Fruit fly (Drosophila melanogaster) whole organism, embryonic: ENCODE measurements around the gene CG6785.

Experiments
- Bgb ChIP-seq: fragments of 200-800 bp; sonication (Bioruptor generic); IDR thresholded peaks from 2 replicates; pipeline ENCODE4 v1.3.6; 2022; ENCODE audit warnings: missing biosample characterization, missing genetic modification characterization; ENCODE audit not compliant: partially characterized antibody
- CG10543 ChIP-seq: fragments of 200-800 bp; sonication (Bioruptor generic); optimal IDR thresholded peaks from 3 replicates; lab custom pipeline; 2017; ENCODE audit warnings: missing biosample characterization, mild to moderate bottlenecking, missing genetic modification characterization, moderate library complexity
- CG14710 ChIP-seq: fragments of 200-800 bp; sonication (Bioruptor generic); optimal IDR thresholded peaks from 3 replicates; lab custom pipeline; 2019; ENCODE audit warnings: missing biosample characterization, mild to moderate bottlenecking, missing genetic modification characterization, moderate library complexity
- CG16863 ChIP-seq: fragments of 200-800 bp; sonication (Bioruptor generic); optimal IDR thresholded peaks from 3 replicates; lab custom pipeline; 2016; ENCODE audit warnings: missing biosample characterization, missing genetic modification characterization
- CG17612 ChIP-seq: fragments of 200-800 bp; sonication (Bioruptor generic); IDR thresholded peaks from 2 replicates; pipeline ENCODE4 v1.3.6; 2022; ENCODE audit warnings: missing biosample characterization, missing genetic modification characterization
- CG18619 ChIP-seq: fragments of 200-800 bp; sonication (Bioruptor generic); optimal IDR thresholded peaks from 3 replicates; lab custom pipeline; 2017; ENCODE audit warnings: missing biosample characterization, mild to moderate bottlenecking, missing genetic modification characterization
- CG31441 ChIP-seq: fragments of 200-800 bp; sonication (Bioruptor generic); IDR thresholded peaks from 2 replicates; pipeline ENCODE4 v1.3.6; 2022; ENCODE audit warnings: missing biosample characterization, missing genetic modification characterization
- CG42726 ChIP-seq: fragments of 200-800 bp; sonication (Bioruptor generic); IDR thresholded peaks from 2 replicates; pipeline ENCODE4 v1.3.6; 2022; ENCODE audit warnings: missing biosample characterization, missing genetic modification characterization; ENCODE audit not compliant: partially characterized antibody
- CG4617 ChIP-seq: fragments of 200-800 bp; sonication (Bioruptor generic); optimal IDR thresholded peaks from 3 replicates; lab custom pipeline; 2016; ENCODE audit warnings: missing biosample characterization, missing genetic modification characterization, borderline replicate concordance
- CG4707 ChIP-seq: fragments of 200-800 bp; sonication (Bioruptor generic); optimal IDR thresholded peaks from 2 replicates; lab custom pipeline; 2018; ENCODE audit warnings: missing biosample characterization, mild to moderate bottlenecking, missing genetic modification characterization, moderate library complexity
- CG6765 ChIP-seq: fragments of 200-800 bp; sonication (Bioruptor generic); optimal IDR thresholded peaks from 3 replicates; lab custom pipeline; 2017; ENCODE audit warnings: missing biosample characterization, mild to moderate bottlenecking, missing genetic modification characterization
- CG7556 ChIP-seq: fragments of 200-800 bp; sonication (Bioruptor generic); optimal IDR thresholded peaks from 2 replicates; lab custom pipeline; 2017; ENCODE audit warnings: missing biosample characterization, mild to moderate bottlenecking, missing genetic modification characterization
- CG8478 ChIP-seq: fragments of >200 bp; optimal IDR thresholded peaks from 2 replicates; lab custom pipeline; 2018
- CrebB ChIP-seq: fragments of 200-800 bp; sonication (Bioruptor generic); optimal IDR thresholded peaks from 3 replicates; lab custom pipeline; 2018; ENCODE audit warnings: missing biosample characterization, mild to moderate bottlenecking, missing genetic modification characterization
- Drgx ChIP-seq: fragments of 200-800 bp; sonication (Bioruptor generic); IDR thresholded peaks from 2 replicates; pipeline ENCODE4 v1.3.6; 2022; ENCODE audit warnings: missing biosample characterization, missing genetic modification characterization
- HLH4C ChIP-seq: fragments of 200-800 bp; sonication (Bioruptor generic); IDR thresholded peaks from 3 replicates; pipeline ENCODE4 v1.3.6; 2022; ENCODE audit warnings: missing biosample characterization, missing genetic modification characterization; ENCODE audit not compliant: partially characterized antibody
- NK7.1 ChIP-seq: fragments of 200-800 bp; sonication (Bioruptor generic); optimal IDR thresholded peaks from 3 replicates; lab custom pipeline; 2016; ENCODE audit warnings: missing biosample characterization, missing genetic modification characterization
- Nf-YB ChIP-seq: fragments of 200-800 bp; sonication (Bioruptor generic); optimal IDR thresholded peaks from 3 replicates; lab custom pipeline; 2019; ENCODE audit warnings: missing biosample characterization, mild to moderate bottlenecking, missing genetic modification characterization, moderate library complexity
- NfI ChIP-seq: fragments of 200-800 bp; sonication (Bioruptor generic); optimal IDR thresholded peaks from 3 replicates; lab custom pipeline; 2018; ENCODE audit warnings: missing biosample characterization, mild to moderate bottlenecking, missing genetic modification characterization, moderate library complexity
- Oaz ChIP-seq: fragments of 200-800 bp; sonication (Bioruptor generic); IDR thresholded peaks from 2 replicates; pipeline ENCODE4 v1.3.6; 2022; ENCODE audit warnings: missing biosample characterization, missing genetic modification characterization
- Opbp ChIP-seq: fragments of 200-800 bp; sonication (Bioruptor generic); IDR thresholded peaks from 3 replicates; pipeline ENCODE4 v1.3.6; 2022; ENCODE audit warnings: missing biosample characterization, missing genetic modification characterization; ENCODE audit not compliant: partially characterized antibody
- Six4 ChIP-seq: fragments of 200-800 bp; sonication (Bioruptor generic); optimal IDR thresholded peaks from 2 replicates; lab custom pipeline; 2016; ENCODE audit warnings: missing biosample characterization, missing genetic modification characterization
- Sry-δ ChIP-seq: fragments of 200-800 bp; sonication (Bioruptor generic); optimal IDR thresholded peaks from 2 replicates; lab custom pipeline; 2016; ENCODE audit warnings: missing biosample characterization, missing genetic modification characterization
- Xbp1 ChIP-seq: fragments of 200-800 bp; sonication (Bioruptor generic); optimal IDR thresholded peaks from 3 replicates; lab custom pipeline; 2016; ENCODE audit warnings: missing biosample characterization, mild to moderate bottlenecking, missing genetic modification characterization
- bowl ChIP-seq: fragments of 200-800 bp; sonication (Bioruptor generic); IDR thresholded peaks from 2 replicates; pipeline ENCODE4 v1.3.6; 2022; ENCODE audit warnings: missing biosample characterization, missing genetic modification characterization
- btn ChIP-seq: fragments of 200-800 bp; sonication (Bioruptor generic); optimal IDR thresholded peaks from 2 replicates; lab custom pipeline; 2016; ENCODE audit warnings: missing biosample characterization, missing genetic modification characterization
- chn ChIP-seq: fragments of 200-800 bp; sonication (Bioruptor generic); optimal IDR thresholded peaks from 2 replicates; lab custom pipeline; 2016; ENCODE audit warnings: missing biosample characterization, missing genetic modification characterization
- dimm ChIP-seq: fragments of 200-800 bp; sonication (Bioruptor generic); IDR thresholded peaks from 2 replicates; pipeline ENCODE4 v1.3.6; 2022; ENCODE audit warnings: missing biosample characterization, missing genetic modification characterization
- exex ChIP-seq: fragments of 200-800 bp; sonication (Bioruptor generic); optimal IDR thresholded peaks from 4 replicates; lab custom pipeline; 2018; ENCODE audit warnings: missing biosample characterization, mild to moderate bottlenecking, missing genetic modification characterization, moderate library complexity
- ftz-f1 ChIP-seq: fragments of 200-800 bp; sonication (Bioruptor generic); optimal IDR thresholded peaks from 2 replicates; lab custom pipeline; 2016; ENCODE audit warnings: missing biosample characterization, missing genetic modification characterization
- gsb-n ChIP-seq: fragments of 200-800 bp; sonication (Bioruptor generic); optimal IDR thresholded peaks from 3 replicates; lab custom pipeline; 2018; ENCODE audit warnings: missing biosample characterization, mild to moderate bottlenecking, missing genetic modification characterization
- h ChIP-seq: fragments of >200 bp; optimal IDR thresholded peaks from 2 replicates; lab custom pipeline; 2017
- her ChIP-seq: fragments of 200-800 bp; sonication (Bioruptor generic); optimal IDR thresholded peaks from 2 replicates; lab custom pipeline; 2016; ENCODE audit warnings: missing biosample characterization, missing genetic modification characterization
- inv ChIP-seq: fragments of 200-800 bp; sonication (Bioruptor generic); IDR thresholded peaks from 2 replicates; pipeline ENCODE4 v1.3.6; 2022; ENCODE audit warnings: missing biosample characterization, missing genetic modification characterization; ENCODE audit not compliant: partially characterized antibody
- klu ChIP-seq: fragments of 200-800 bp; sonication (Bioruptor generic); IDR thresholded peaks from 2 replicates; pipeline ENCODE4 v1.3.6; 2022; ENCODE audit warnings: missing biosample characterization, missing genetic modification characterization
- lbe ChIP-seq: fragments of 200-800 bp; sonication (Bioruptor generic); optimal IDR thresholded peaks from 2 replicates; lab custom pipeline; 2016; ENCODE audit warnings: missing biosample characterization, mild to moderate bottlenecking, missing genetic modification characterization
- lov ChIP-seq, 2 experiments: fragments of 200-800 bp in 1 of 2; fragments of >200 bp in 1 of 2; sonication (Bioruptor generic) in 1 of 2; IDR thresholded peaks in 1 of 2; optimal IDR thresholded peaks in 1 of 2; 2 replicates in 1 of 2; 3 replicates in 1 of 2; pipeline versions ENCODE4 v1.3.6 to Lab custom; 2017 to 2022; ENCODE audit warnings: missing biosample characterization in 1 of 2, missing genetic modification characterization in 1 of 2
- maf-S ChIP-seq: fragments of 200-800 bp; sonication (Bioruptor generic); optimal IDR thresholded peaks from 2 replicates; lab custom pipeline; 2016; ENCODE audit warnings: missing biosample characterization, missing genetic modification characterization
- nau ChIP-seq: fragments of 200-800 bp; sonication (Bioruptor generic); optimal IDR thresholded peaks from 3 replicates; lab custom pipeline; 2017; ENCODE audit warnings: missing biosample characterization, mild to moderate bottlenecking, missing genetic modification characterization, missing genetic modification reagents
- psq ChIP-seq: fragments of 200-800 bp; sonication (Bioruptor generic); optimal IDR thresholded peaks from 2 replicates; lab custom pipeline; 2017; ENCODE audit warnings: missing biosample characterization, missing genetic modification characterization
- ranshi ChIP-seq: fragments of 200-800 bp; sonication (Bioruptor generic); IDR thresholded peaks from 2 replicates; pipeline ENCODE4 v1.3.6; 2022; ENCODE audit warnings: missing biosample characterization, missing genetic modification characterization
- ro ChIP-seq: fragments of 200-800 bp; sonication (Bioruptor generic); IDR thresholded peaks from 2 replicates; pipeline ENCODE4 v1.3.6; 2022; ENCODE audit warnings: missing biosample characterization, missing genetic modification characterization
- run ChIP-seq: fragments of 200-800 bp; sonication (Bioruptor generic); optimal IDR thresholded peaks from 3 replicates; lab custom pipeline; 2018; ENCODE audit warnings: missing biosample characterization, mild to moderate bottlenecking, missing genetic modification characterization
- so ChIP-seq: fragments of 200-800 bp; sonication (Bioruptor generic); IDR thresholded peaks from 3 replicates; pipeline ENCODE4 v1.3.6; 2022; ENCODE audit warnings: missing biosample characterization, missing genetic modification characterization
- stwl ChIP-seq: fragments of 200-800 bp; sonication (Bioruptor generic); optimal IDR thresholded peaks from 3 replicates; lab custom pipeline; 2018; ENCODE audit warnings: missing biosample characterization, mild to moderate bottlenecking, missing genetic modification characterization, moderate library complexity
- tap ChIP-seq: fragments of 200-800 bp; optimal IDR thresholded peaks from 3 replicates; lab custom pipeline; 2019; ENCODE audit warnings: missing biosample characterization, mild to moderate bottlenecking, missing genetic modification characterization, moderate library complexity
- tll ChIP-seq, 2 experiments: fragments of 200-800 bp in 1 of 2; fragments of >200 bp in 1 of 2; sonication (Bioruptor generic) in 1 of 2; optimal IDR thresholded peaks; 2 replicates each; lab custom pipeline; 2017 to 2019; ENCODE audit warnings: missing biosample characterization in 2 of 2, missing genetic modification characterization in 2 of 2, mild to moderate bottlenecking in 1 of 2, moderate library complexity in 1 of 2
- vfl ChIP-seq: fragments of 200-800 bp; sonication (Bioruptor generic); optimal IDR thresholded peaks from 2 replicates; lab custom pipeline; 2016; ENCODE audit warnings: missing biosample characterization, missing genetic modification characterization
- zen ChIP-seq: fragments of 200-800 bp; sonication (Bioruptor generic); optimal IDR thresholded peaks from 3 replicates; lab custom pipeline; 2018; ENCODE audit warnings: missing biosample characterization, mild to moderate bottlenecking, missing genetic modification characterization, moderate library complexity

The CG6785 gene

DNA sequence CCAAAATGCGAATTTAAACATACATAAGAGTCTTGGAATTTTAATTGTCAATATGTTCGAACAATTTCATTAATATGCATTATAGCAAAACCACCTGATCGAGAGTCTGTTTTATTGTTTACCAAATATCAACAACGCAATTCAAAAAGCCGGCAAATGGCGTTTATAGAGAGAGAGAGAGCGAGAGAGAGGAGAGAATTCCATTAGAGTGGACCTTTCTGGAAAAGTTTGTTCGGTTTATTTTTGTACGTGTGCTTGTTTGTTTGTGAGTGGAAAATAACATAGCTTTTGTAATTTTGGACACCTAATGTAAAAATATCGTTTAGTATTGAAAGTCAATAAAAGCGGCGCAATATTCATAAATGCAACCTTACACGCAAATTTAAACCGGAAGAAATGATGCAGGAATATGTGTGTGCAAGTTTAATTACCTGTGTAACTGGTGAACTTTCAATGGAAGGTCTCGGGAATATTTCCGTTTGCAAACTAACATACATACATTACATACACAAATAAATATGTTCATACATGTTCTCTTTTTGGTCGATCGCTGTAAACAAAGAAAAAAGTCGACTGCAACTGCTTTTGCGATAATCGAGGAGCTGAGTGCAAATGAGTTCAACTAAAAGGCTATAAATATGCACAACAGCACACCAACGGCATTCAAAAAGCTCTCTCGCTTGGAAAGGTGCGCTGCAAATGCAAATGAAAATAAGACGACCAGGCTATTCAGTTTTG is at the start of gene CG6785:
Gene CG6785, minus strand, starts transcription at position 588 of the 738 bp plus-strand sequence.
- peak; percentile 49 for TF ChIP-seq CG4617 (GFP tag; lab: Kevin White, UChicago)
- peak; percentile 66 for TF ChIP-seq CG31441
- TF ChIP-seq CG14710, result peak; percentile 73
- TF ChIP-seq zen (tag; lab: Kevin White, UChicago), result peak; percentile 9
- peak; percentile 35 for TF ChIP-seq chn (GFP tag; lab: Kevin White, UChicago)
- TF ChIP-seq Bgb (GFP tag; lab: Robert Waterston, UW), result 0 out of 2 replicates have a peak, but pooled peaks have one; percentile 5
- TF ChIP-seq psq, result peak; percentile 58
- peak; percentile 84 for TF ChIP-seq Drgx (GFP tag; lab: Robert Waterston, UW)
- TF ChIP-seq CG18619 (GFP tag; lab: Kevin White, UChicago), result peak; percentile 88
- TF ChIP-seq run, result peak; percentile 88
- TF ChIP-seq Oaz (GFP tag; lab: Robert Waterston, UW), result no peak
- TF ChIP-seq inv (GFP tag; lab: Robert Waterston, UW), result no peak
- TF ChIP-seq CG42726, result no peak
- peak; percentile 77 for TF ChIP-seq CG16863 (GFP tag; lab: Kevin White, UChicago)
- no peak for TF ChIP-seq bowl (GFP tag; lab: Robert Waterston, UW)
- TF ChIP-seq Xbp1 (GFP tag; lab: Kevin White, UChicago), result peak; percentile 51
- peak; percentile 95 for TF ChIP-seq CG4707 (GFP tag; lab: Kevin White, UChicago)
- TF ChIP-seq CG8478 (lab: Kevin White, UChicago), result no peak
- TF ChIP-seq Nf-YB (GFP tag; lab: Kevin White, UChicago), result peak; percentile 80
- peak; percentile 84 for TF ChIP-seq NK7.1
- TF ChIP-seq gsb-n (tag; lab: Kevin White, UChicago), result peak; percentile 88
- no peak for TF ChIP-seq ftz-f1 (GFP tag; lab: Kevin White, UChicago)
- TF ChIP-seq NfI, result peak; percentile 67
- TF ChIP-seq ro (GFP tag; lab: Robert Waterston, UW), result no peak
- TF ChIP-seq Sry-δ, result peak; percentile 33
- peak; percentile 85 for TF ChIP-seq lbe (GFP tag; lab: Kevin White, UChicago)
- peak; percentile 84 for TF ChIP-seq CG6765
- TF ChIP-seq klu, result no peak
- TF ChIP-seq her, result peak; percentile 91
- peak; percentile 93 for TF ChIP-seq CG10543
- TF ChIP-seq Six4 (GFP tag; lab: Kevin White, UChicago), result peak; percentile 81
- TF ChIP-seq Opbp, result no peak
- TF ChIP-seq HLH4C (GFP tag; lab: Robert Waterston, UW), result no peak
- TF ChIP-seq vfl, result peak; percentile 31
- peak; percentile 70 for TF ChIP-seq exex
- TF ChIP-seq CrebB (tag; lab: Kevin White, UChicago), result peak; percentile 96
- TF ChIP-seq CG17612 (GFP tag; lab: Robert Waterston, UW), result no peak
- no peak for TF ChIP-seq lov (optimal IDR thresholded peaks at IDR 0.05; lab: Kevin White, UChicago)
- TF ChIP-seq lov (GFP tag; IDR thresholded peaks at IDR 0.05; lab: Robert Waterston, UW), result no peak
- no peak for TF ChIP-seq dimm (GFP tag; lab: Robert Waterston, UW)
- TF ChIP-seq maf-S, result peak; percentile 66
- TF ChIP-seq CG7556 (GFP tag; lab: Kevin White, UChicago), result peak; percentile 91
- TF ChIP-seq btn (GFP tag; lab: Kevin White, UChicago), result peak; percentile 65
- TF ChIP-seq h (lab: Kevin White, UChicago), result no peak
- peak; percentile 76 for TF ChIP-seq tap
- TF ChIP-seq so, result peak; percentile 74; the same call in 2 of the 3 replicates
- TF ChIP-seq nau, result peak; percentile 61
- TF ChIP-seq stwl (tag; lab: Kevin White, UChicago), result no peak
- peak; percentile 67; the same call in 1 of the 2 replicates for TF ChIP-seq ranshi (GFP tag; lab: Robert Waterston, UW)
- no peak for TF ChIP-seq tll (GFP tag; optimal IDR thresholded peaks at IDR 0.05; lab: Kevin White, UChicago)
